Fruit fly (Drosophila melanogaster) whole organism, embryonic: ENCODE data around the gene TotX.
A peak's percentile ranks its signal among the peaks of the same experiment; 100 is the strongest.

Experiments
- Abd-B ChIP-seq: fragments of 200-800 bp; sonication (Bioruptor generic); optimal IDR thresholded peaks from 2 replicates; lab custom pipeline; 2018; ENCODE audit warnings: missing biosample characterization, mild to moderate bottlenecking, missing genetic modification characterization, moderate library complexity
- Antp ChIP-seq: fragments of 200-800 bp; sonication (Bioruptor generic); optimal IDR thresholded peaks from 3 replicates; lab custom pipeline; 2016; ENCODE audit warnings: missing biosample characterization, missing genetic modification characterization
- Bgb ChIP-seq: fragments of 200-800 bp; sonication (Bioruptor generic); IDR thresholded peaks from 2 replicates; pipeline ENCODE4 v1.3.6; 2022; ENCODE audit warnings: missing biosample characterization, missing genetic modification characterization; ENCODE audit not compliant: partially characterized antibody
- CG10147 ChIP-seq: fragments of 200-800 bp; sonication (Bioruptor generic); optimal IDR thresholded peaks from 2 replicates; lab custom pipeline; 2019; ENCODE audit warnings: missing biosample characterization, mild to moderate bottlenecking, missing genetic modification characterization, moderate library complexity
- CG10979 ChIP-seq: fragments of 200-800 bp; sonication (Bioruptor generic); optimal IDR thresholded peaks from 2 replicates; lab custom pipeline; 2018; ENCODE audit warnings: missing biosample characterization, mild to moderate bottlenecking, missing genetic modification characterization, moderate library complexity
- CG11456 ChIP-seq: fragments of 200-800 bp; sonication (Bioruptor generic); IDR thresholded peaks from 3 replicates; pipeline ENCODE4 v1.3.6; 2022; ENCODE audit warnings: missing biosample characterization, missing genetic modification characterization
- CG11723 ChIP-seq: fragments of 200-800 bp; sonication (Bioruptor generic); optimal IDR thresholded peaks from 2 replicates; lab custom pipeline; 2017; ENCODE audit warnings: missing biosample characterization, mild to moderate bottlenecking, missing genetic modification characterization
- CG12769 ChIP-seq: fragments of 200-800 bp; sonication (Bioruptor generic); optimal IDR thresholded peaks from 2 replicates; lab custom pipeline; 2019; ENCODE audit warnings: missing biosample characterization, mild to moderate bottlenecking, missing genetic modification characterization, moderate library complexity
- CG13287 ChIP-seq: fragments of 200-800 bp; sonication (Bioruptor generic); IDR thresholded peaks from 2 replicates; pipeline ENCODE4 v1.3.6; 2022; ENCODE audit warnings: missing biosample characterization, missing genetic modification characterization; ENCODE audit not compliant: partially characterized antibody
- CG14441 ChIP-seq: fragments of 200-800 bp; sonication (Bioruptor generic); IDR thresholded peaks from 2 replicates; pipeline ENCODE4 v1.3.6; 2022; ENCODE audit warnings: missing biosample characterization, missing genetic modification characterization
- CG16863 ChIP-seq: fragments of 200-800 bp; sonication (Bioruptor generic); optimal IDR thresholded peaks from 3 replicates; lab custom pipeline; 2016; ENCODE audit warnings: missing biosample characterization, missing genetic modification characterization
- CG18476 ChIP-seq: fragments of 200-800 bp; sonication (Bioruptor generic); optimal IDR thresholded peaks from 2 replicates; lab custom pipeline; 2016; ENCODE audit warnings: missing biosample characterization, mild to moderate bottlenecking, missing genetic modification characterization
- CG18619 ChIP-seq: fragments of 200-800 bp; sonication (Bioruptor generic); optimal IDR thresholded peaks from 3 replicates; lab custom pipeline; 2017; ENCODE audit warnings: missing biosample characterization, mild to moderate bottlenecking, missing genetic modification characterization
- CG2202 ChIP-seq: fragments of 200-800 bp; sonication (Bioruptor generic); optimal IDR thresholded peaks from 2 replicates; lab custom pipeline; 2018; ENCODE audit warnings: missing biosample characterization, mild to moderate bottlenecking, missing genetic modification characterization
- CG42726 ChIP-seq: fragments of 200-800 bp; sonication (Bioruptor generic); IDR thresholded peaks from 2 replicates; pipeline ENCODE4 v1.3.6; 2022; ENCODE audit warnings: missing biosample characterization, missing genetic modification characterization; ENCODE audit not compliant: partially characterized antibody
- CG4328 ChIP-seq: fragments of 200-800 bp; sonication (Bioruptor generic); optimal IDR thresholded peaks from 3 replicates; lab custom pipeline; 2017; ENCODE audit warnings: missing biosample characterization, missing genetic modification reagents, missing genetic modification characterization
- CG4404 ChIP-seq: fragments of 200-800 bp; sonication (Bioruptor generic); IDR thresholded peaks from 2 replicates; pipeline ENCODE4 v1.3.6; 2022; ENCODE audit warnings: missing biosample characterization, missing genetic modification characterization
- CG5953 ChIP-seq: fragments of 200-800 bp; sonication (Bioruptor generic); IDR thresholded peaks from 2 replicates; pipeline ENCODE4 v1.3.6; 2022; ENCODE audit warnings: missing biosample characterization, missing genetic modification characterization
- CG6765 ChIP-seq: fragments of 200-800 bp; sonication (Bioruptor generic); optimal IDR thresholded peaks from 3 replicates; lab custom pipeline; 2017; ENCODE audit warnings: missing biosample characterization, mild to moderate bottlenecking, missing genetic modification characterization
- Camta ChIP-seq: fragments of 200-800 bp; sonication (Bioruptor generic); optimal IDR thresholded peaks from 2 replicates; lab custom pipeline; 2016; ENCODE audit warnings: missing biosample characterization, missing genetic modification characterization
- Deaf1 ChIP-seq: fragments of 200-800 bp; optimal IDR thresholded peaks from 3 replicates; lab custom pipeline; 2019; ENCODE audit warnings: missing biosample characterization, mild to moderate bottlenecking, missing genetic modification characterization, moderate library complexity
- Elba2 ChIP-seq: fragments of 200-800 bp; sonication (Bioruptor generic); optimal IDR thresholded peaks from 3 replicates; lab custom pipeline; 2016; ENCODE audit warnings: missing biosample characterization, missing genetic modification characterization
- GATAe ChIP-seq: fragments of 200-800 bp; sonication (Bioruptor generic); conservative IDR thresholded peaks from 2 replicates; pipeline ENCODE4 v1.3.6; 2022; ENCODE audit warnings: missing biosample characterization, missing genetic modification characterization
- Lhr ChIP-seq: fragments of 200-800 bp; sonication (Bioruptor generic); optimal IDR thresholded peaks from 3 replicates; lab custom pipeline; 2017; ENCODE audit warnings: mild to moderate bottlenecking, missing biosample characterization, missing genetic modification reagents, missing genetic modification characterization
- Lim3 ChIP-seq: fragments of 200-800 bp; sonication (Bioruptor generic); IDR thresholded peaks from 2 replicates; pipeline ENCODE4 v1.3.6; 2022; ENCODE audit warnings: missing biosample characterization, missing genetic modification characterization
- Max ChIP-seq: fragments of 200-800 bp; sonication (Bioruptor generic); optimal IDR thresholded peaks from 2 replicates; lab custom pipeline; 2016; ENCODE audit warnings: missing biosample characterization, mild to moderate bottlenecking, missing genetic modification characterization
- Meics ChIP-seq: fragments of 200-800 bp; sonication (Bioruptor generic); optimal IDR thresholded peaks from 2 replicates; lab custom pipeline; 2017; ENCODE audit warnings: missing biosample characterization, mild to moderate bottlenecking, missing genetic modification characterization
- NC2β ChIP-seq: fragments of 200-800 bp; sonication (Bioruptor generic); optimal IDR thresholded peaks from 2 replicates; lab custom pipeline; 2016; ENCODE audit warnings: missing biosample characterization, missing genetic modification characterization
- NK7.1 ChIP-seq: fragments of 200-800 bp; sonication (Bioruptor generic); optimal IDR thresholded peaks from 3 replicates; lab custom pipeline; 2016; ENCODE audit warnings: missing biosample characterization, missing genetic modification characterization
- Nf-YB ChIP-seq: fragments of 200-800 bp; sonication (Bioruptor generic); optimal IDR thresholded peaks from 3 replicates; lab custom pipeline; 2019; ENCODE audit warnings: missing biosample characterization, mild to moderate bottlenecking, missing genetic modification characterization, moderate library complexity
- Sox102F ChIP-seq: fragments of 200-800 bp; sonication (Bioruptor generic); optimal IDR thresholded peaks from 2 replicates; lab custom pipeline; 2018; ENCODE audit warnings: missing biosample characterization, mild to moderate bottlenecking, missing genetic modification characterization, moderate library complexity
- cato ChIP-seq: fragments of 200-800 bp; sonication (Bioruptor generic); optimal IDR thresholded peaks from 2 replicates; lab custom pipeline; 2016; ENCODE audit warnings: missing biosample characterization, missing genetic modification characterization, borderline replicate concordance
- chif ChIP-seq, 2 experiments: fragments of 200-800 bp; sonication (Bioruptor generic); optimal IDR thresholded peaks; 3 replicates each; lab custom pipeline; 2016; ENCODE audit warnings: missing biosample characterization in 2 of 2, missing genetic modification characterization in 2 of 2
- gce ChIP-seq: fragments of 200-800 bp; sonication (Bioruptor generic); IDR thresholded peaks from 3 replicates; pipeline ENCODE4 v1.3.6; 2022; ENCODE audit warnings: missing biosample characterization, missing genetic modification characterization
- gro ChIP-seq: fragments of 200-800 bp; sonication (Bioruptor generic); optimal IDR thresholded peaks from 2 replicates; lab custom pipeline; 2016; ENCODE audit warnings: missing biosample characterization, missing genetic modification characterization
- ind ChIP-seq: fragments of 200-800 bp; sonication (Bioruptor generic); optimal IDR thresholded peaks from 3 replicates; lab custom pipeline; 2016; ENCODE audit warnings: missing biosample characterization, missing genetic modification characterization
- klu ChIP-seq: fragments of 200-800 bp; sonication (Bioruptor generic); IDR thresholded peaks from 2 replicates; pipeline ENCODE4 v1.3.6; 2022; ENCODE audit warnings: missing biosample characterization, missing genetic modification characterization
- lola ChIP-seq, 3 experiments: fragments of >200 bp in 2 of 3; fragments of 200-800 bp in 1 of 3; sonication (Bioruptor generic) in 1 of 3; optimal IDR thresholded peaks; 2 replicates each; lab custom pipeline; 2017 to 2019; ENCODE audit warnings: missing biosample characterization in 3 of 3, missing genetic modification characterization in 3 of 3, mild to moderate bottlenecking in 1 of 3, moderate library complexity in 1 of 3
- nau ChIP-seq: fragments of 200-800 bp; sonication (Bioruptor generic); optimal IDR thresholded peaks from 3 replicates; lab custom pipeline; 2017; ENCODE audit warnings: missing biosample characterization, mild to moderate bottlenecking, missing genetic modification characterization, missing genetic modification reagents
- org-1 ChIP-seq: fragments of 200-800 bp; sonication (Bioruptor generic); optimal IDR thresholded peaks from 2 replicates; lab custom pipeline; 2017; ENCODE audit warnings: missing biosample characterization, missing genetic modification characterization
- otp ChIP-seq: fragments of 200-800 bp; sonication (Bioruptor generic); IDR thresholded peaks from 3 replicates; pipeline ENCODE4, ENCODE4 v1.3.6; 2022; ENCODE audit warnings: missing biosample characterization, missing genetic modification characterization
- p53 ChIP-seq: fragments of 200-800 bp; sonication (Bioruptor generic); optimal IDR thresholded peaks from 2 replicates; lab custom pipeline; 2016; ENCODE audit warnings: missing biosample characterization, missing genetic modification characterization
- pros ChIP-seq: fragments of 200-800 bp; sonication (Bioruptor generic); optimal IDR thresholded peaks from 3 replicates; lab custom pipeline; 2019; ENCODE audit warnings: missing biosample characterization, mild to moderate bottlenecking, missing genetic modification characterization, moderate library complexity
- sd ChIP-seq: fragments of 200-800 bp; sonication (Bioruptor generic); optimal IDR thresholded peaks from 3 replicates; lab custom pipeline; 2018; ENCODE audit warnings: missing biosample characterization, mild to moderate bottlenecking, missing genetic modification characterization, moderate library complexity
- sisA ChIP-seq: fragments of 200-800 bp; sonication (Bioruptor generic); IDR thresholded peaks from 2 replicates; pipeline ENCODE4 v1.3.6; 2022; ENCODE audit warnings: missing biosample characterization, missing genetic modification characterization
- sqz ChIP-seq: fragments of 200-800 bp; sonication (Bioruptor generic); optimal IDR thresholded peaks from 3 replicates; lab custom pipeline; 2018; ENCODE audit warnings: missing biosample characterization, mild to moderate bottlenecking, missing genetic modification characterization
- tgo ChIP-seq: fragments of 200-800 bp; sonication (Bioruptor generic); IDR thresholded peaks from 3 replicates; pipeline ENCODE4 v1.3.6; 2022; ENCODE audit warnings: missing biosample characterization, missing genetic modification characterization
- trh ChIP-seq: fragments of 200-800 bp; sonication (Bioruptor generic); optimal IDR thresholded peaks from 2 replicates; lab custom pipeline; 2016; ENCODE audit warnings: missing biosample characterization, missing genetic modification characterization
- tup ChIP-seq: fragments of 200-800 bp; sonication (Bioruptor generic); optimal IDR thresholded peaks from 2 replicates; lab custom pipeline; 2016; ENCODE audit warnings: missing biosample characterization, mild to moderate bottlenecking, missing genetic modification characterization, moderate library complexity
- usp ChIP-seq: fragments of >200 bp; optimal IDR thresholded peaks from 2 replicates; lab custom pipeline; 2017; ENCODE audit warnings: missing biosample characterization, missing genetic modification characterization
- wor ChIP-seq: fragments of 200-800 bp; sonication (Bioruptor generic); IDR thresholded peaks from 2 replicates; pipeline ENCODE4 v1.3.6; 2022; ENCODE audit warnings: missing biosample characterization, missing genetic modification characterization

Gene TotX

DNA sequence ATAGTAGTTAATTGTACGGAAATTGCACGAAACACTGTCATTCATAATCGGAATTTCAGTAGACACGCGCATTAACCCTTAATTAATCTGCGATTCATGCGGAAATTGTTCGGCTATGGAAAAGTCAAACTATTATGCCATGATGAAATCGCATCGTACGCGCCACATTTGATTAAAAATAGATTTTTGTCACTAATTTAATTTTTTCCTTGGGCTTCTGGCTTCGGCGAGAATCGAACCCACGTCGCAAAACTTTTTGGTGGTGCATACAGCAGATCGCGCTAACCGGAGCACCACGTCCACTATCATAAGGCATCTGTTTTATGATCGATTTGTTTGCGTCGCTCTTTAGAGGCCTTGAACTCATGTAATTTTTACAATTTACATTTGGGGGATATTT, 7.4 kb upstream of the TotX start (continued):
- TF ChIP-seq chif (GFP tag; optimal IDR thresholded peaks at IDR 0.05; lab: Kevin White, UChicago) (no peak), CG4404 (GFP tag; lab: Robert Waterston, UW) (no peak), Nf-YB (GFP tag; lab: Kevin White, UChicago) (no peak), tgo (GFP tag; lab: Robert Waterston, UW) (no peak), CG14441 (GFP tag; lab: Robert Waterston, UW) (no peak), lola (GFP tag; optimal IDR thresholded peaks at IDR 0.05; lab: Kevin White, UChicago) (no peak), klu (GFP tag; lab: Robert Waterston, UW) (no peak), Lhr (GFP tag; lab: Kevin White, UChicago) (no peak), wor (GFP tag; lab: Robert Waterston, UW) (no peak), Camta (GFP tag; lab: Kevin White, UChicago) (no peak), CG13287 (GFP tag; lab: Robert Waterston, UW) (peak; percentile 15; the same call in 1 of the 2 replicates), Meics (GFP tag; lab: Kevin White, UChicago) (no peak), Antp (GFP tag; lab: Kevin White, UChicago) (no peak), CG12769 (tag; lab: Kevin White, UChicago) (no peak), org-1 (GFP tag; lab: Kevin White, UChicago) (no peak), CG11723 (no peak), cato (GFP tag; lab: Kevin White, UChicago) (no peak), CG5953 (no peak), CG6765 (GFP tag; lab: Kevin White, UChicago) (no peak), p53 (GFP tag; lab: Kevin White, UChicago) (no peak), tup (no peak), Lim3 (no peak), otp (GFP tag; lab: Robert Waterston, UW) (no peak), pros (GFP tag; lab: Kevin White, UChicago) (no peak), Deaf1 (tag; lab: Kevin White, UChicago) (no peak), NK7.1 (GFP tag; lab: Kevin White, UChicago) (no peak), usp (no peak), sd (tag; lab: Kevin White, UChicago) (peak; percentile 54), GATAe (no peak), CG18619 (GFP tag; lab: Kevin White, UChicago) (no peak), CG10979 (tag; lab: Kevin White, UChicago) (no peak), sqz (GFP tag; lab: Kevin White, UChicago) (no peak), Elba2 (GFP tag; lab: Kevin White, UChicago) (no peak), gro (no peak), CG10147 (GFP tag; lab: Kevin White, UChicago) (no peak), CG4328 (no peak), CG16863 (no peak), ind (GFP tag; lab: Kevin White, UChicago) (no peak), gce (GFP tag; lab: Robert Waterston, UW) (no peak; the same call in 2 of the 3 replicates), CG2202 (tag; lab: Kevin White, UChicago) (no peak), Bgb (peak; percentile 76), CG42726 (GFP tag; lab: Robert Waterston, UW) (peak; percentile 75; the same call in 1 of the 2 replicates), CG11456 (GFP tag; lab: Robert Waterston, UW) (no peak), trh (GFP tag; lab: Kevin White, UChicago) (no peak), Max (GFP tag; lab: Kevin White, UChicago) (no peak), nau (GFP tag; lab: Kevin White, UChicago) (no peak), sisA (GFP tag; lab: Robert Waterston, UW) (no peak), Abd-B (GFP tag; lab: Kevin White, UChicago) (no peak), Sox102F (GFP tag; lab: Kevin White, UChicago) (no peak), NC2β (GFP tag; lab: Kevin White, UChicago) (no peak), CG18476 (GFP tag; lab: Kevin White, UChicago) (no peak)
